Worm (Caenorhabditis elegans) whole organism, late embryonic: ENCODE measurements around the gene T22D1.1.

Source experiments
- Y22D7AL.16 ChIP-seq: sonication (generic microtip); optimal IDR thresholded peaks from 2 replicates; lab custom pipeline; 2016; ENCODE audit warnings: missing genetic modification characterization, missing compliant biosample characterization
- mec-3 ChIP-seq: sonication (generic microtip); optimal IDR thresholded peaks from 2 replicates; lab custom pipeline; 2016; ENCODE audit warnings: borderline replicate concordance, missing genetic modification characterization, missing compliant biosample characterization

DNA sequence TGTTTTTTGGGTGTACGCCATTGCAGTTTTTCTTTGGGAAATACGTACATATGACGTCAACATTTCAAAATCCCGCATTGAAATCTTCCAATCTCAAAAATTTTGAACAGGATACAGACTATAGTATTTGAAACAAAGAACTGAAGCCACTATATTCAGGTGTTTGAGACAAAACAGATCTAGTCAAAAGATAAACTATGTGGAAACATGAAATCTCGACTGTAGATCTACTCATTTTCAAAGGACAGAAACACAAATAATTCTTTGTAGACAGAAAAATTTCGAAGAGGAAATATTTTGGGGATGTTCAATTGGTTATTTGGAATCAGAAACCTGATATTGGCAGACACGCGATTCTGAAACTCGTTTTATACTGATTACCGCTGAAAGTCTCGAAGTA is 2.4 kb downstream of the T22D1.1 start:
- no peak for TF ChIP-seq mec-3 (tag; lab: Kevin White, UChicago)
- no peak for TF ChIP-seq Y22D7AL.16 (tag; lab: Kevin White, UChicago)
